Fruit fly (Drosophila melanogaster) whole organism, embryonic: ENCODE results near the gene CG46317.
A peak's percentile ranks its signal among the peaks of the same experiment; 100 is the strongest.

ENCODE experiments used
- Bteb2 ChIP-seq: fragments of 200-800 bp; sonication (Bioruptor generic); optimal IDR thresholded peaks from 2 replicates; lab custom pipeline; 2016; ENCODE audit warnings: missing biosample characterization, missing genetic modification characterization
- CG10431 ChIP-seq: fragments of 200-800 bp; sonication (Bioruptor generic); optimal IDR thresholded peaks from 3 replicates; lab custom pipeline; 2018; ENCODE audit warnings: missing biosample characterization, mild to moderate bottlenecking, missing genetic modification characterization
- CG12391 ChIP-seq: fragments of 200-800 bp; sonication (Bioruptor generic); optimal IDR thresholded peaks from 3 replicates; lab custom pipeline; 2018; ENCODE audit warnings: missing biosample characterization, mild to moderate bottlenecking, missing genetic modification characterization, moderate library complexity
- CG13624 ChIP-seq: fragments of 200-800 bp; sonication (Bioruptor generic); optimal IDR thresholded peaks from 2 replicates; lab custom pipeline; 2016; ENCODE audit warnings: missing biosample characterization, missing genetic modification characterization
- CG14710 ChIP-seq: fragments of 200-800 bp; sonication (Bioruptor generic); optimal IDR thresholded peaks from 3 replicates; lab custom pipeline; 2019; ENCODE audit warnings: missing biosample characterization, mild to moderate bottlenecking, missing genetic modification characterization, moderate library complexity
- CG15514 ChIP-seq: fragments of 200-800 bp; sonication (Bioruptor generic); optimal IDR thresholded peaks from 3 replicates; lab custom pipeline; 2017; ENCODE audit warnings: missing biosample characterization, missing genetic modification characterization, mild to moderate bottlenecking, moderate library complexity, missing genetic modification reagents
- CG1602 ChIP-seq: fragments of 200-800 bp; sonication (Bioruptor generic); optimal IDR thresholded peaks from 3 replicates; lab custom pipeline; 2016; ENCODE audit warnings: missing biosample characterization, missing genetic modification characterization
- CG16863 ChIP-seq: fragments of 200-800 bp; sonication (Bioruptor generic); optimal IDR thresholded peaks from 3 replicates; lab custom pipeline; 2016; ENCODE audit warnings: missing biosample characterization, missing genetic modification characterization
- CG17568 ChIP-seq: fragments of 200-800 bp; sonication (Bioruptor generic); optimal IDR thresholded peaks from 2 replicates; lab custom pipeline; 2018; ENCODE audit warnings: missing biosample characterization, mild to moderate bottlenecking, missing genetic modification characterization, moderate library complexity
- CG18476 ChIP-seq: fragments of 200-800 bp; sonication (Bioruptor generic); optimal IDR thresholded peaks from 2 replicates; lab custom pipeline; 2016; ENCODE audit warnings: missing biosample characterization, mild to moderate bottlenecking, missing genetic modification characterization
- CG2712 ChIP-seq: fragments of 200-800 bp; optimal IDR thresholded peaks from 3 replicates; lab custom pipeline; 2019; ENCODE audit warnings: missing biosample characterization, mild to moderate bottlenecking, missing genetic modification characterization, moderate library complexity
- CG31224 ChIP-seq: fragments of 200-800 bp; sonication (Bioruptor generic); IDR thresholded peaks from 2 replicates; pipeline ENCODE4 v1.3.6; 2022; ENCODE audit warnings: missing biosample characterization, missing genetic modification characterization
- CG33213 ChIP-seq: fragments of 200-800 bp; sonication (Bioruptor generic); optimal IDR thresholded peaks from 3 replicates; lab custom pipeline; 2016; ENCODE audit warnings: missing biosample characterization, missing genetic modification characterization
- CG5180 ChIP-seq: fragments of 200-800 bp; sonication (Bioruptor generic); optimal IDR thresholded peaks from 3 replicates; lab custom pipeline; 2017; ENCODE audit warnings: missing biosample characterization, missing genetic modification characterization, mild to moderate bottlenecking, moderate library complexity, missing genetic modification reagents
- CG5953 ChIP-seq: fragments of 200-800 bp; sonication (Bioruptor generic); IDR thresholded peaks from 2 replicates; pipeline ENCODE4 v1.3.6; 2022; ENCODE audit warnings: missing biosample characterization, missing genetic modification characterization
- CG9215 ChIP-seq: fragments of 200-800 bp; sonication (Bioruptor generic); IDR thresholded peaks from 2 replicates; pipeline ENCODE4 v1.3.6; 2022; ENCODE audit warnings: missing biosample characterization, missing genetic modification characterization
- Ets65A ChIP-seq: fragments of 200-800 bp; sonication (Bioruptor generic); peaks from one replicate; lab custom pipeline; 2016; ENCODE audit warnings: missing biosample characterization, missing genetic modification characterization
- HLH54F ChIP-seq: fragments of 200-800 bp; sonication (Bioruptor generic); optimal IDR thresholded peaks from 3 replicates; lab custom pipeline; 2016; ENCODE audit warnings: missing biosample characterization, missing genetic modification characterization
- Hmx ChIP-seq: fragments of 200-800 bp; sonication (Bioruptor generic); optimal IDR thresholded peaks from 2 replicates; lab custom pipeline; 2016; ENCODE audit warnings: missing biosample characterization, missing genetic modification characterization
- Hr51 ChIP-seq, 2 experiments: fragments of 200-800 bp; sonication (Bioruptor generic); optimal IDR thresholded peaks; 2 replicates in 1 of 2; 3 replicates in 1 of 2; lab custom pipeline; 2016 to 2018; ENCODE audit warnings: missing biosample characterization in 2 of 2, missing genetic modification characterization in 2 of 2, mild to moderate bottlenecking in 1 of 2, moderate library complexity in 1 of 2
- Med ChIP-seq: fragments of 200-800 bp; sonication (Bioruptor generic); peaks from one replicate; lab custom pipeline; 2016; ENCODE audit warnings: missing biosample characterization, missing genetic modification characterization, mild to moderate bottlenecking, inconsistent platforms, moderate library complexity
- Nf-YA ChIP-seq: fragments of 200-800 bp; sonication (Bioruptor generic); IDR thresholded peaks from 2 replicates; pipeline ENCODE4 v1.3.6; 2022; ENCODE audit warnings: missing biosample characterization, missing genetic modification characterization
- Oaz ChIP-seq: fragments of 200-800 bp; sonication (Bioruptor generic); IDR thresholded peaks from 2 replicates; pipeline ENCODE4 v1.3.6; 2022; ENCODE audit warnings: missing biosample characterization, missing genetic modification characterization
- Pdp1 ChIP-seq, 2 experiments: fragments of 200-800 bp; sonication (Bioruptor generic); optimal IDR thresholded peaks; 3 replicates each; lab custom pipeline; 2016; ENCODE audit warnings: missing biosample characterization in 2 of 2, missing genetic modification characterization in 2 of 2, mild to moderate bottlenecking in 1 of 2, moderate library complexity in 1 of 2
- ato ChIP-seq: fragments of 200-800 bp; sonication (Bioruptor generic); IDR thresholded peaks from 2 replicates; pipeline ENCODE4 v1.3.6; 2022; ENCODE audit warnings: missing biosample characterization, missing genetic modification characterization; ENCODE audit not compliant: partially characterized antibody
- bcd ChIP-seq: fragments of 200-800 bp; sonication (Bioruptor generic); optimal IDR thresholded peaks from 2 replicates; lab custom pipeline; 2017; ENCODE audit warnings: missing biosample characterization, mild to moderate bottlenecking, missing genetic modification characterization
- dimm ChIP-seq: fragments of 200-800 bp; sonication (Bioruptor generic); IDR thresholded peaks from 2 replicates; pipeline ENCODE4 v1.3.6; 2022; ENCODE audit warnings: missing biosample characterization, missing genetic modification characterization
- dmrt11E ChIP-seq: fragments of 200-800 bp; sonication (Bioruptor generic); optimal IDR thresholded peaks from 3 replicates; lab custom pipeline; 2018; ENCODE audit warnings: missing biosample characterization, mild to moderate bottlenecking, missing genetic modification characterization, moderate library complexity
- fd96Cb ChIP-seq: fragments of 200-800 bp; sonication (Bioruptor generic); optimal IDR thresholded peaks from 2 replicates; lab custom pipeline; 2018; ENCODE audit warnings: missing biosample characterization, mild to moderate bottlenecking, missing genetic modification characterization, moderate library complexity
- ham ChIP-seq: fragments of 200-800 bp; sonication (Bioruptor generic); IDR thresholded peaks from 2 replicates; pipeline ENCODE4 v1.3.6; 2022; ENCODE audit warnings: missing biosample characterization, missing genetic modification characterization
- hkb ChIP-seq, 2 experiments: fragments of 200-800 bp in 1 of 2; fragments of >200 bp in 1 of 2; sonication (Bioruptor generic) in 1 of 2; IDR thresholded peaks in 1 of 2; optimal IDR thresholded peaks in 1 of 2; 2 replicates each; pipeline versions ENCODE4 v1.3.6 to Lab custom; 2017 to 2022; ENCODE audit warnings: missing biosample characterization in 1 of 2, missing genetic modification characterization in 1 of 2
- ind ChIP-seq: fragments of 200-800 bp; sonication (Bioruptor generic); optimal IDR thresholded peaks from 3 replicates; lab custom pipeline; 2016; ENCODE audit warnings: missing biosample characterization, missing genetic modification characterization
- odd ChIP-seq: fragments of 200-800 bp; sonication (Bioruptor generic); optimal IDR thresholded peaks from 2 replicates; lab custom pipeline; 2017; ENCODE audit warnings: missing biosample characterization, mild to moderate bottlenecking, missing genetic modification characterization
- pzg ChIP-seq: fragments of 200-800 bp; sonication (Bioruptor generic); optimal IDR thresholded peaks from 3 replicates; lab custom pipeline; 2018; ENCODE audit warnings: missing biosample characterization, mild to moderate bottlenecking, missing genetic modification characterization, moderate library complexity
- row ChIP-seq: fragments of 200-800 bp; sonication (Bioruptor generic); IDR thresholded peaks from 3 replicates; pipeline ENCODE4 v1.3.6; 2022; ENCODE audit warnings: missing biosample characterization, missing genetic modification characterization
- schlank ChIP-seq: fragments of 200-800 bp; sonication (Bioruptor generic); optimal IDR thresholded peaks from 2 replicates; lab custom pipeline; 2018; ENCODE audit warnings: missing biosample characterization, mild to moderate bottlenecking, missing genetic modification characterization
- seq ChIP-seq: fragments of 200-800 bp; sonication (Bioruptor generic); IDR thresholded peaks from 2 replicates; pipeline ENCODE4 v1.3.6; 2022; ENCODE audit warnings: missing biosample characterization, missing genetic modification characterization
- slp2 ChIP-seq: fragments of 200-800 bp; sonication (Bioruptor generic); optimal IDR thresholded peaks from 2 replicates; lab custom pipeline; 2016; ENCODE audit warnings: missing biosample characterization, missing genetic modification characterization
- sqz ChIP-seq: fragments of 200-800 bp; sonication (Bioruptor generic); optimal IDR thresholded peaks from 3 replicates; lab custom pipeline; 2018; ENCODE audit warnings: missing biosample characterization, mild to moderate bottlenecking, missing genetic modification characterization
- toy ChIP-seq: fragments of 200-800 bp; sonication (Bioruptor generic); IDR thresholded peaks from 2 replicates; pipeline ENCODE4 v1.3.6; 2022; ENCODE audit warnings: missing biosample characterization, missing genetic modification characterization
- trem ChIP-seq: fragments of 200-800 bp; optimal IDR thresholded peaks from 3 replicates; lab custom pipeline; 2019; ENCODE audit warnings: missing biosample characterization, mild to moderate bottlenecking, missing genetic modification characterization, moderate library complexity
- wdn ChIP-seq: fragments of 200-800 bp; sonication (Bioruptor generic); IDR thresholded peaks from 2 replicates; pipeline ENCODE4 v1.3.6; 2022; ENCODE audit warnings: missing biosample characterization, missing genetic modification characterization
- wek ChIP-seq: fragments of 200-800 bp; sonication (Bioruptor generic); optimal IDR thresholded peaks from 3 replicates; lab custom pipeline; 2018; ENCODE audit warnings: missing biosample characterization, mild to moderate bottlenecking, missing genetic modification characterization, moderate library complexity

CG46317 gene

DNA sequence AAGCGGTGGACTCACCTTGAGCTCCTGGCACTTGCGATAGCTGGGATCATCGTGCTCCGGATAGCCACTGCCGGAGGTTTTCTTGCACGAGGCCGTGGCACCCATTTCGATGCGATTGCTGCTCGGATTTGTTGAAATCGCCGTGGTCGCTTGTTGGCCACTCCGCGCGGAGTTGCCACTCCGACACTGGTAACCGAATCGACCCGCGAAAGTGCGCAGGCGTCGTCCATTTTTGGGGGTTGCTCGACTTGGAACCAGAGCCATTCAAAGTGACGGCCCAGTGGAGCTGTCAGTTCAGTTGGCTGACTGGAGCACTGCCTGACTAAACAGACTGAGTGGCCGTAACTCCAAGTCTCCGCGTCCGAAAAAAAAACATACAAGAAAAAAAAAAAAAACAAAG is 5.1 kb downstream of the CG46317 start, which contains the start of the genes CG13404 and na (continued):
- TF ChIP-seq Ets65A (peak; percentile 27), Pdp1 (GFP tag; optimal IDR thresholded peaks at IDR 0.05; lab: Kevin White, UChicago) (no peak), pzg (GFP tag; lab: Kevin White, UChicago) (peak; percentile 23), dimm (no peak), CG13624 (GFP tag; lab: Kevin White, UChicago) (no peak), Nf-YA (GFP tag; lab: Robert Waterston, UW) (no peak), ham (GFP tag; lab: Robert Waterston, UW) (no peak), CG12391 (tag; lab: Kevin White, UChicago) (no peak), CG2712 (tag; lab: Kevin White, UChicago) (no peak), CG14710 (tag; lab: Kevin White, UChicago) (no peak), fd96Cb (tag; lab: Kevin White, UChicago) (no peak), CG18476 (no peak), Oaz (no peak), CG10431 (GFP tag; lab: Kevin White, UChicago) (no peak), wdn (GFP tag; lab: Robert Waterston, UW) (no peak), odd (GFP tag; lab: Kevin White, UChicago) (no peak), slp2 (no peak), dmrt11E (tag; lab: Kevin White, UChicago) (no peak), Med (GFP tag; lab: Kevin White, UChicago) (peak; percentile 7), Bteb2 (no peak), CG1602 (GFP tag; lab: Kevin White, UChicago) (no peak), sqz (GFP tag; lab: Kevin White, UChicago) (peak; percentile 2), CG16863 (no peak), CG5953 (GFP tag; lab: Robert Waterston, UW) (no peak), seq (0 out of 2 replicates have a peak, but pooled peaks have one; percentile 18), row (GFP tag; lab: Robert Waterston, UW) (no peak), wek (GFP tag; lab: Kevin White, UChicago) (no peak), HLH54F (no peak), hkb (optimal IDR thresholded peaks at IDR 0.05; lab: Kevin White, UChicago) (no peak), hkb (GFP tag; IDR thresholded peaks at IDR 0.05; lab: Robert Waterston, UW) (no peak), CG33213 (GFP tag; lab: Kevin White, UChicago) (no peak), CG15514 (peak; percentile 95), CG9215 (GFP tag; lab: Robert Waterston, UW) (no peak), trem (no peak), toy (GFP tag; lab: Robert Waterston, UW) (no peak), ind (GFP tag; lab: Kevin White, UChicago) (no peak), CG31224 (GFP tag; lab: Robert Waterston, UW) (no peak), Hr51 (GFP tag; optimal IDR thresholded peaks at IDR 0.05; lab: Kevin White, UChicago) (no peak), CG5180 (GFP tag; lab: Kevin White, UChicago) (no peak)

- no peak for TF ChIP-seq bcd (GFP tag; lab: Kevin White, UChicago)
- no peak for TF ChIP-seq schlank (tag; lab: Kevin White, UChicago)
- no peak for TF ChIP-seq ato
- no peak for TF ChIP-seq CG17568
- TF ChIP-seq Hmx (GFP tag; lab: Kevin White, UChicago), result no peak
- TF ChIP-seq Med (GFP tag; lab: Kevin White, UChicago), result peak; percentile 36
Observed at dm6 chrX:14277435-14277834, 16.4 kb downstream of the CG46317 start, which contains the start of gene Muc12Ea. Gene Muc12Ea, plus strand, starts transcription at chrX:14277735.
